In the genomic region with DNA sequence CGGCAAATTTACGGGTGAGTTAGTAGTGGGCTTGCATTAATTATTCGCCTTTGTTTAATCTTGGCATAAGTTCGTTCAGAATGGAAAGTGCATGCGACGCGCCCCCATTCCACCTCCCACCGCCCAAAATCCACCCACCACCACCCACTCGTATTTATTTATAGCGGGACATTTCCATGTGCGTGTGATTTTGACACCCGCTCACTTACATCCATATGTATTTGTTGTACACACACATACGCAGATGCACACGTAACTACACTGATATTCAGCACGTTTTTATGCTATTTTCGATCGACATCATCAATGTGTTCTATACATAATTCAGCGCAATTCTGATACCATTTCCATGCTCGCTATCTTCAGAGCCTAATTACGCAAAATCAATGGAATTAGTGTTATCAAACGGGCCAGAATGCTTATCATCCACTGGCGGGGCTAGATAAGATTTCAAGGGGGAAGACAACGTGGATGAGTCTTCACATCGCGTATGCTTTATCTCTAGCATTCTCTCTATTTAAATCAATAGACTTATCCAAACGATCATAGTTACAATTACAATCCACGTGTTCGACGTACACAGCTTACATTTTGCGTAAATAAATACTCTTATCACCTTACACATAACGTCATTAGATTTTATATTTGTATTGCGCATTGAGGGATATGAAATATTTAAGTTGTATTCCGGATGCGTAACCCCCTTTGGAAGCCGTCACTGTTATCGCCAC, we compare ENCODE assay signal across 2 fruit fly cellular contexts.
A peak's percentile ranks its signal among the peaks of the same experiment; 100 is the strongest.
TF ChIP-seq lines count a peak whose summit lies in the region.

No protein-coding gene starts in this region.

TF ChIP-seq in whole organism, embryonic, 481 proteins besides CTCF, POLR2A, EP300 and RAD21 (continued from another document and continues in another):
- TF ChIP-seq seq (GFP tag; IDR thresholded peaks at IDR 0.05; lab: Robert Waterston, UW), result no peak
- TF ChIP-seq CG12744 (GFP tag; optimal IDR thresholded peaks at IDR 0.05; lab: Kevin White, UChicago), result peak; percentile 40
- peak; percentile 57 for TF ChIP-seq CG7786 (GFP tag; optimal IDR thresholded peaks at IDR 0.05; lab: Kevin White, UChicago)
- no peak for TF ChIP-seq CG31388 (GFP tag; optimal IDR thresholded peaks at IDR 0.05; lab: Kevin White, UChicago)
- TF ChIP-seq CG12236 (GFP tag; optimal IDR thresholded peaks at IDR 0.05; lab: Kevin White, UChicago), result no peak
- TF ChIP-seq nmo (GFP tag; optimal IDR thresholded peaks at IDR 0.05; lab: Kevin White, UChicago), result peak; percentile 27
- TF ChIP-seq CG6813 (GFP tag; optimal IDR thresholded peaks at IDR 0.05; lab: Kevin White, UChicago), result peak; percentile 17
- peak; percentile 63 for TF ChIP-seq Fer1 (GFP tag; optimal IDR thresholded peaks at IDR 0.05; lab: Kevin White, UChicago)
- TF ChIP-seq CG1602 (GFP tag; optimal IDR thresholded peaks at IDR 0.05; lab: Kevin White, UChicago), result no peak
- no peak for TF ChIP-seq sim (GFP tag; IDR thresholded peaks at IDR 0.05; lab: Robert Waterston, UW)
- TF ChIP-seq CG16815 (GFP tag; optimal IDR thresholded peaks at IDR 0.05; lab: Kevin White, UChicago), result peak; percentile 35
- peak in 1 of 2 experiments; percentile 66 for TF ChIP-seq dpn (GFP tag; optimal IDR thresholded peaks at IDR 0.05; lab: Kevin White, UChicago)
- peak; percentile 43 for TF ChIP-seq Dek (tag; optimal IDR thresholded peaks at IDR 0.05; lab: Kevin White, UChicago)
- no peak for TF ChIP-seq insv (GFP tag; optimal IDR thresholded peaks at IDR 0.05; lab: Kevin White, UChicago)
- no peak for TF ChIP-seq Antp (GFP tag; optimal IDR thresholded peaks at IDR 0.05; lab: Kevin White, UChicago)
- no peak for TF ChIP-seq CG2889 (GFP tag; IDR thresholded peaks at IDR 0.05; lab: Robert Waterston, UW)
- peak in 1 of 3 experiments; percentile 23 for TF ChIP-seq lola (GFP tag; optimal IDR thresholded peaks at IDR 0.05; lab: Kevin White, UChicago)
- TF ChIP-seq CG13624 (GFP tag; optimal IDR thresholded peaks at IDR 0.05; lab: Kevin White, UChicago), result peak; percentile 72
- no peak for TF ChIP-seq aop (GFP tag; IDR thresholded peaks at IDR 0.05; lab: Robert Waterston, UW)
- no peak for TF ChIP-seq Rx (GFP tag; IDR thresholded peaks at IDR 0.05; lab: Robert Waterston, UW)
- no peak for TF ChIP-seq CG14860 (GFP tag; IDR thresholded peaks at IDR 0.05; lab: Robert Waterston, UW; ENCODE audit: partially characterized antibody)
- peak; percentile 22 for TF ChIP-seq Chrac-16 (GFP tag; optimal IDR thresholded peaks at IDR 0.05; lab: Kevin White, UChicago)
- TF ChIP-seq peb (GFP tag; IDR thresholded peaks at IDR 0.05; lab: Robert Waterston, UW), result no peak
- TF ChIP-seq CG33557 (GFP tag; optimal IDR thresholded peaks at IDR 0.05; lab: Kevin White, UChicago), result no peak
- TF ChIP-seq CG30020 (tag; optimal IDR thresholded peaks at IDR 0.05; lab: Kevin White, UChicago), result no peak
- TF ChIP-seq CG14014 (GFP tag; IDR thresholded peaks at IDR 0.05; lab: Robert Waterston, UW), result no peak
- peak; percentile 69 for TF ChIP-seq lilli (GFP tag; optimal IDR thresholded peaks at IDR 0.05; lab: Kevin White, UChicago)
- 0 out of 2 replicates have a peak, but pooled peaks have one; percentile 25 for TF ChIP-seq ara (GFP tag; IDR thresholded peaks at IDR 0.05; lab: Robert Waterston, UW)
- no peak for TF ChIP-seq HLHmδ (GFP tag; optimal IDR thresholded peaks at IDR 0.05; lab: Kevin White, UChicago)
- TF ChIP-seq exex (tag; optimal IDR thresholded peaks at IDR 0.05; lab: Kevin White, UChicago), result peak; percentile 99
- TF ChIP-seq CG5953 (GFP tag; IDR thresholded peaks at IDR 0.05; lab: Robert Waterston, UW), result no peak
- TF ChIP-seq Myb (GFP tag; optimal IDR thresholded peaks at IDR 0.05; lab: Kevin White, UChicago), result no peak
- no peak for TF ChIP-seq zfh1 (GFP tag; IDR thresholded peaks at IDR 0.05; lab: Robert Waterston, UW)
- TF ChIP-seq lab (GFP tag; optimal IDR thresholded peaks at IDR 0.05; lab: Kevin White, UChicago), result peak; percentile 28
- 0 out of 2 replicates have a peak, but pooled peaks have one; percentile 5 for TF ChIP-seq CG3847 (GFP tag; IDR thresholded peaks at IDR 0.05; lab: Robert Waterston, UW)
- no peak for TF ChIP-seq CG7745 (tag; optimal IDR thresholded peaks at IDR 0.05; lab: Kevin White, UChicago)
- TF ChIP-seq ranshi (GFP tag; IDR thresholded peaks at IDR 0.05; lab: Robert Waterston, UW), result no peak
- peak; percentile 97 for TF ChIP-seq grn (GFP tag; optimal IDR thresholded peaks at IDR 0.05; lab: Kevin White, UChicago)
- TF ChIP-seq ind (GFP tag; optimal IDR thresholded peaks at IDR 0.05; lab: Kevin White, UChicago), result peak; percentile 46
- no peak; the same call in 2 of the 3 replicates for TF ChIP-seq B-H1 (GFP tag; IDR thresholded peaks at IDR 0.05; lab: Robert Waterston, UW)
- no peak for TF ChIP-seq klu (GFP tag; IDR thresholded peaks at IDR 0.05; lab: Robert Waterston, UW)
- no peak for TF ChIP-seq tgo (GFP tag; IDR thresholded peaks at IDR 0.05; lab: Robert Waterston, UW)
- peak; percentile 29 for TF ChIP-seq CG13775 (GFP tag; optimal IDR thresholded peaks at IDR 0.05; lab: Kevin White, UChicago)
- peak in 1 of 2 experiments; percentile 74 for TF ChIP-seq Hr78 (GFP tag; optimal IDR thresholded peaks at IDR 0.05; lab: Kevin White, UChicago)
- TF ChIP-seq pb (GFP tag; optimal IDR thresholded peaks at IDR 0.05; lab: Kevin White, UChicago), result no peak
- TF ChIP-seq CG13296 (GFP tag; optimal IDR thresholded peaks at IDR 0.05; lab: Kevin White, UChicago), result peak; percentile 58
- TF ChIP-seq wek (GFP tag; optimal IDR thresholded peaks at IDR 0.05; lab: Kevin White, UChicago), result peak; percentile 32
- TF ChIP-seq CG6791 (GFP tag; IDR thresholded peaks at IDR 0.05; lab: Robert Waterston, UW; ENCODE audit: partially characterized antibody), result no peak
- no peak for TF ChIP-seq CG13123 (GFP tag; optimal IDR thresholded peaks at IDR 0.05; lab: Kevin White, UChicago)
- no peak for TF ChIP-seq lov (optimal IDR thresholded peaks at IDR 0.05; lab: Kevin White, UChicago)
- TF ChIP-seq lov (GFP tag; IDR thresholded peaks at IDR 0.05; lab: Robert Waterston, UW), result no peak
- no peak for TF ChIP-seq CG6175 (GFP tag; IDR thresholded peaks at IDR 0.05; lab: Robert Waterston, UW)
- TF ChIP-seq da (GFP tag; optimal IDR thresholded peaks at IDR 0.05; lab: Kevin White, UChicago), result no peak
- peak; percentile 21 for TF ChIP-seq bcd (GFP tag; optimal IDR thresholded peaks at IDR 0.05; lab: Kevin White, UChicago)
- no peak for TF ChIP-seq CG10654 (GFP tag; optimal IDR thresholded peaks at IDR 0.05; lab: Kevin White, UChicago)
- TF ChIP-seq TFAM (GFP tag; optimal IDR thresholded peaks at IDR 0.05; lab: Kevin White, UChicago), result no peak
- no peak for TF ChIP-seq CG4707 (GFP tag; optimal IDR thresholded peaks at IDR 0.05; lab: Kevin White, UChicago)
- no peak for TF ChIP-seq p53 (GFP tag; optimal IDR thresholded peaks at IDR 0.05; lab: Kevin White, UChicago)
- TF ChIP-seq emc (GFP tag; optimal IDR thresholded peaks at IDR 0.05; lab: Kevin White, UChicago), result no peak
- no peak for TF ChIP-seq Elba2 (GFP tag; optimal IDR thresholded peaks at IDR 0.05; lab: Kevin White, UChicago)
- TF ChIP-seq YL-1 (GFP tag; optimal IDR thresholded peaks at IDR 0.05; lab: Kevin White, UChicago), result no peak
- TF ChIP-seq CkIIα-i1 (GFP tag; IDR thresholded peaks at IDR 0.05; lab: Robert Waterston, UW), result no peak
- peak; percentile 58 for TF ChIP-seq mam (GFP tag; optimal IDR thresholded peaks at IDR 0.05; lab: Kevin White, UChicago)

TF ChIP-seq in whole organism, prepupa, 60 proteins besides CTCF, POLR2A, EP300 and RAD21 (continued from another document):
- TF ChIP-seq CG6276 (GFP tag; optimal IDR thresholded peaks at IDR 0.05; lab: Kevin White, UChicago) (no peak), net (GFP tag; optimal IDR thresholded peaks at IDR 0.05; lab: Kevin White, UChicago) (no peak), achi (GFP tag; optimal IDR thresholded peaks at IDR 0.05; lab: Kevin White, UChicago) (peak; percentile 14), CG6854 (GFP tag; optimal IDR thresholded peaks at IDR 0.05; lab: Kevin White, UChicago) (no peak), CG31627 (GFP tag; optimal IDR thresholded peaks at IDR 0.05; lab: Kevin White, UChicago) (peak; percentile 9), OdsH (GFP tag; optimal IDR thresholded peaks at IDR 0.05; lab: Kevin White, UChicago) (peak; percentile 30), Smox (GFP tag; optimal IDR thresholded peaks at IDR 0.05; lab: Kevin White, UChicago) (no peak), CG34406 (GFP tag; optimal IDR thresholded peaks at IDR 0.05; lab: Kevin White, UChicago) (no peak), topi (GFP tag; optimal IDR thresholded peaks at IDR 0.05; lab: Kevin White, UChicago) (peak; percentile 2), CG11294 (GFP tag; IDR thresholded peaks at IDR 0.05; lab: Robert Waterston, UW) (no peak), CG6808 (GFP tag; optimal IDR thresholded peaks at IDR 0.05; lab: Kevin White, UChicago) (no peak), Hr4 (GFP tag; optimal IDR thresholded peaks at IDR 0.05; lab: Kevin White, UChicago) (peak; percentile 14), CG7368 (GFP tag; optimal IDR thresholded peaks at IDR 0.05; lab: Kevin White, UChicago) (no peak), CG3032 (tag; optimal IDR thresholded peaks at IDR 0.05; lab: Kevin White, UChicago) (no peak), Met (GFP tag; optimal IDR thresholded peaks at IDR 0.05; lab: Kevin White, UChicago) (no peak), ss (GFP tag; optimal IDR thresholded peaks at IDR 0.05; lab: Kevin White, UChicago) (no peak), pdm3 (GFP tag; optimal IDR thresholded peaks at IDR 0.05; lab: Kevin White, UChicago) (peak; percentile 24), CG4318 (GFP tag; optimal IDR thresholded peaks at IDR 0.05; lab: Kevin White, UChicago) (no peak), salr (GFP tag; optimal IDR thresholded peaks at IDR 0.05; lab: Kevin White, UChicago) (no peak), Hr39 (GFP tag; optimal IDR thresholded peaks at IDR 0.05; lab: Kevin White, UChicago) (peak; percentile 25), fd85E (GFP tag; optimal IDR thresholded peaks at IDR 0.05; lab: Kevin White, UChicago) (no peak), CG6792 (GFP tag; optimal IDR thresholded peaks at IDR 0.05; lab: Kevin White, UChicago) (no peak), CG3919 (GFP tag; optimal IDR thresholded peaks at IDR 0.05; lab: Kevin White, UChicago) (no peak), Ets96B (tag; optimal IDR thresholded peaks at IDR 0.05; lab: Kevin White, UChicago) (no peak), Sox102F (GFP tag; optimal IDR thresholded peaks at IDR 0.05; lab: Kevin White, UChicago) (peak; percentile 9), CG16779 (tag; optimal IDR thresholded peaks at IDR 0.05; lab: Kevin White, UChicago) (no peak), Gug (GFP tag; IDR thresholded peaks at IDR 0.05; lab: Robert Waterston, UW) (no peak), CG8319 (GFP tag; optimal IDR thresholded peaks at IDR 0.05; lab: Kevin White, UChicago) (no peak), fd59A (GFP tag; optimal IDR thresholded peaks at IDR 0.05; lab: Kevin White, UChicago) (no peak), Eip93F (GFP tag; optimal IDR thresholded peaks at IDR 0.05; lab: Kevin White, UChicago) (no peak), Sox15 (GFP tag; optimal IDR thresholded peaks at IDR 0.05; lab: Kevin White, UChicago) (no peak), CG1621 (tag; optimal IDR thresholded peaks at IDR 0.05; lab: Kevin White, UChicago) (no peak), lz (GFP tag; optimal IDR thresholded peaks at IDR 0.05; lab: Kevin White, UChicago) (no peak), CG6163 (GFP tag; IDR thresholded peaks at IDR 0.05; lab: Robert Waterston, UW) (no peak), CG9139 (GFP tag; optimal IDR thresholded peaks at IDR 0.05; lab: Kevin White, UChicago) (no peak), cyc (GFP tag; optimal IDR thresholded peaks at IDR 0.05; lab: Kevin White, UChicago) (no peak), fkh (GFP tag; optimal IDR thresholded peaks at IDR 0.05; lab: Kevin White, UChicago) (peak; percentile 80), esn (GFP tag; optimal IDR thresholded peaks at IDR 0.05; lab: Kevin White, UChicago) (peak; percentile 39), CG32006 (GFP tag; optimal IDR thresholded peaks at IDR 0.05; lab: Kevin White, UChicago) (peak; percentile 40), Blimp-1 (GFP tag; optimal IDR thresholded peaks at IDR 0.05; lab: Kevin White, UChicago) (no peak)
